Worm (Caenorhabditis elegans) whole organism, late embryonic: ENCODE data around the gene R01H2.2.

ENCODE experiments used
- K02D7.2 ChIP-seq: sonication (generic microtip); optimal IDR thresholded peaks from 2 replicates; lab custom pipeline; 2017; ENCODE audit warnings: mild to moderate bottlenecking, missing genetic modification characterization, missing compliant biosample characterization
- ceh-2 ChIP-seq: sonication (generic microtip); optimal IDR thresholded peaks from 2 replicates; lab custom pipeline; 2016; ENCODE audit warnings: missing genotype, missing genetic modification characterization, missing compliant biosample characterization
- ceh-24 ChIP-seq: sonication (generic microtip); optimal IDR thresholded peaks from 2 replicates; lab custom pipeline; 2016; ENCODE audit warnings: mild to moderate bottlenecking, missing genetic modification characterization, missing compliant biosample characterization
- ceh-6 ChIP-seq: fragments of 200-800 bp; sonication (Bioruptor generic); optimal IDR thresholded peaks from 2 replicates; lab custom pipeline; 2018; ENCODE audit warnings: mild to moderate bottlenecking, missing genetic modification characterization, missing compliant biosample characterization
- elt-2 ChIP-seq: sonication (generic microtip); optimal IDR thresholded peaks from 2 replicates; lab custom pipeline; 2016; ENCODE audit warnings: missing genetic modification reagents, missing genetic modification characterization, missing compliant biosample characterization
- eyg-1 ChIP-seq: sonication (generic microtip); optimal IDR thresholded peaks from 2 replicates; lab custom pipeline; 2016; ENCODE audit warnings: missing genotype, missing genetic modification characterization, missing compliant biosample characterization
- fkh-10 ChIP-seq: fragments of 150-350 bp; optimal IDR thresholded peaks from 2 replicates; lab custom pipeline; 2014; ENCODE audit warnings: missing biosample characterization, missing genetic modification reagents, missing genetic modification characterization
- fkh-6 ChIP-seq: sonication (generic microtip); optimal IDR thresholded peaks from 2 replicates; lab custom pipeline; 2016; ENCODE audit warnings: missing genetic modification characterization, missing compliant biosample characterization
- gmeb-2 ChIP-seq: sonication (generic microtip); optimal IDR thresholded peaks from 2 replicates; lab custom pipeline; 2016; ENCODE audit warnings: missing genetic modification characterization, inconsistent platforms, missing compliant biosample characterization
- nhr-11 ChIP-seq: fragments of 150-350 bp; optimal IDR thresholded peaks from 2 replicates; lab custom pipeline; 2014; ENCODE audit warnings: missing biosample characterization, missing genetic modification characterization
- pag-3 ChIP-seq: sonication (generic microtip); optimal IDR thresholded peaks from 2 replicates; lab custom pipeline; 2016; ENCODE audit warnings: missing compliant biosample characterization, missing genetic modification characterization, borderline replicate concordance
- pha-4 ChIP-seq: fragments of 150-350 bp; optimal IDR thresholded peaks from 2 replicates; lab custom pipeline; 2018; ENCODE audit warnings: missing biosample characterization, missing genetic modification reagents, missing genetic modification characterization
- rnt-1 ChIP-seq: sonication (generic microtip); optimal IDR thresholded peaks from 2 replicates; lab custom pipeline; 2016; ENCODE audit warnings: missing genetic modification characterization, missing compliant biosample characterization
- sox-4 ChIP-seq: sonication (generic microtip); optimal IDR thresholded peaks from 2 replicates; lab custom pipeline; 2017; ENCODE audit warnings: mild to moderate bottlenecking, missing genetic modification characterization, inconsistent platforms, missing compliant biosample characterization

ce11 chrIII:7106854-7107253 lies 50.5 kb downstream of the R01H2.2 start:
- TF ChIP-seq K02D7.2 (tag; lab: Kevin White, UChicago) (no peak), ceh-24 (no peak), elt-2 (tag; lab: Kevin White, UChicago) (no peak), rnt-1 (tag; lab: Kevin White, UChicago) (no peak), eyg-1 (tag; lab: Kevin White, UChicago) (no peak), pag-3 (no peak), fkh-10 (GFP tag; lab: Kevin White, UChicago) (no peak), pha-4 (no peak), fkh-6 (tag; lab: Kevin White, UChicago) (no peak), sox-4 (tag; lab: Kevin White, UChicago) (no peak), ceh-2 (tag; lab: Kevin White, UChicago) (no peak), ceh-6 (no peak), gmeb-2 (no peak), nhr-11 (tag; lab: Kevin White, UChicago) (no peak)
